Fruit fly (Drosophila melanogaster): ENCODE measurements around the gene Tango9.

DNA sequence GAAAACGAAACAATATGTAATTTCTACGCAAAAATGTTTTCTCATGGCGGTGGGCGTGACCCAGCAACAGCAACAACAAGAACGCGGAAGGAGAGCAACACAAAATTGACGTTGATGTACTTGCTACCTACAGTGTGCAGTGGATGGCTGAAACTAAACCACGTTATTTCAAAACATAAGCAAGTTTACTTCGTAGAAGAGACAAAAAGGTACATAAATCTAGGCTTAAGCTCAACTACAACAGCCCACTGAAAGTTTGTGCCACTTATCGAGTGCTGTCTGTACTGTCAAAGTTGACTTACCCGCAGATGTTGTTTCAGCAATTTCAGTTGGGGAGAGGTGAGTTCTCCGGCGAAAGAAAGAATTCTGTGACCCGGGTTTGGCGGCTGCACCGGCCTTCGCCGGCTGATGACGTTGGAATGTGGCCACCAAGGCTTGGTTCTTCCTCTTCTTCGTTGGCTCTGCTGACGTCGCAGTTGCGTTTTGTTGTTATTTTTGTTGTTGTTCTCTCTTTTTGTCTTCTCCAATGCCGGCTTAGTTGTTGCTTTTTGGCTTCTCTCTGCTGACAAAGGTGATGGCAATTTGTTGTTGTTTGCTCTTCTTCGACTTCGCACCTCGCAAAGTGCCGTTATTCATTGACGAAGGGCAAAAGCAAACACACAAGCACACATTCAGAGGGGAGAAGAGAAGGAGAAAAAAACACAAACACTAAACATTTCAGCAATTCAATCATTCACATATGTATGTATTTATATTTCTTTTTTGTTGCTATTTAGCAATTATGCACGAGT lies 27.4 kb downstream of the Tango9 start:
- no peak for TF ChIP-seq usp (GFP tag; optimal IDR thresholded peaks at IDR 0.05)
- no peak for TF ChIP-seq CG8478 (optimal IDR thresholded peaks at IDR 0.05)
- no peak for TF ChIP-seq pan (optimal IDR thresholded peaks at IDR 0.05)
- TF ChIP-seq psq (optimal IDR thresholded peaks at IDR 0.05), result no peak
- no peak for TF ChIP-seq EcR (GFP tag; optimal IDR thresholded peaks at IDR 0.05)
- no peak for TF ChIP-seq Dll (optimal IDR thresholded peaks at IDR 0.05)

Data from whole organism.